Fruit fly (Drosophila melanogaster) whole organism, embryonic: ENCODE measurements around the gene CG7556.

Experiments
- Atf3 ChIP-seq: fragments of 200-800 bp; sonication (Bioruptor generic); optimal IDR thresholded peaks from 3 replicates; lab custom pipeline; 2016; ENCODE audit warnings: missing biosample characterization, missing genetic modification characterization
- CG12391 ChIP-seq: fragments of 200-800 bp; sonication (Bioruptor generic); optimal IDR thresholded peaks from 3 replicates; lab custom pipeline; 2018; ENCODE audit warnings: missing biosample characterization, mild to moderate bottlenecking, missing genetic modification characterization, moderate library complexity
- CG13123 ChIP-seq: fragments of 200-800 bp; sonication (Bioruptor generic); optimal IDR thresholded peaks from 2 replicates; lab custom pipeline; 2016; ENCODE audit warnings: missing biosample characterization, missing genetic modification characterization
- CG14860 ChIP-seq: fragments of 200-800 bp; sonication (Bioruptor generic); IDR thresholded peaks from 3 replicates; pipeline ENCODE4 v1.3.6; 2022; ENCODE audit warnings: missing biosample characterization, missing genetic modification characterization; ENCODE audit not compliant: partially characterized antibody
- CG17361 ChIP-seq: fragments of 200-800 bp; sonication (Bioruptor generic); IDR thresholded peaks from 3 replicates; pipeline ENCODE4 v1.3.6; 2022; ENCODE audit warnings: missing biosample characterization, missing genetic modification characterization
- CG1792 ChIP-seq: fragments of 200-800 bp; sonication (Bioruptor generic); optimal IDR thresholded peaks from 2 replicates; lab custom pipeline; 2016; ENCODE audit warnings: missing biosample characterization, missing genetic modification characterization
- CG18599 ChIP-seq: fragments of 200-800 bp; sonication (Bioruptor generic); optimal IDR thresholded peaks from 3 replicates; lab custom pipeline; 2017; ENCODE audit warnings: missing biosample characterization, missing genetic modification characterization, mild to moderate bottlenecking, moderate library complexity, missing genetic modification reagents
- CG18764 ChIP-seq: fragments of 200-800 bp; sonication (Bioruptor generic); optimal IDR thresholded peaks from 3 replicates; lab custom pipeline; 2016; ENCODE audit warnings: missing biosample characterization, missing genetic modification characterization
- CG2678 ChIP-seq: fragments of 200-800 bp; sonication (Bioruptor generic); optimal IDR thresholded peaks from 3 replicates; lab custom pipeline; 2019; ENCODE audit warnings: missing biosample characterization, mild to moderate bottlenecking, missing genetic modification characterization, moderate library complexity
- CG2712 ChIP-seq: fragments of 200-800 bp; optimal IDR thresholded peaks from 3 replicates; lab custom pipeline; 2019; ENCODE audit warnings: missing biosample characterization, mild to moderate bottlenecking, missing genetic modification characterization, moderate library complexity
- CG2875 ChIP-seq: fragments of 200-800 bp; sonication (Bioruptor generic); optimal IDR thresholded peaks from 2 replicates; lab custom pipeline; 2017; ENCODE audit warnings: missing biosample characterization, mild to moderate bottlenecking, missing genetic modification characterization, missing genetic modification reagents
- CG30431 ChIP-seq: fragments of 200-800 bp; sonication (Bioruptor generic); optimal IDR thresholded peaks from 2 replicates; lab custom pipeline; 2017; ENCODE audit warnings: missing biosample characterization, missing genetic modification characterization
- CG5245 ChIP-seq: fragments of 200-800 bp; sonication (Bioruptor generic); optimal IDR thresholded peaks from 3 replicates; lab custom pipeline; 2016; ENCODE audit warnings: missing biosample characterization, missing genetic modification characterization
- CG6791 ChIP-seq: fragments of 200-800 bp; sonication (Bioruptor generic); IDR thresholded peaks from 3 replicates; pipeline ENCODE4 v1.3.6; 2022; ENCODE audit warnings: missing biosample characterization, missing genetic modification characterization; ENCODE audit not compliant: partially characterized antibody
- CG7357 ChIP-seq: fragments of 200-800 bp; sonication (Bioruptor generic); IDR thresholded peaks from 3 replicates; pipeline ENCODE4 v1.3.6; 2022; ENCODE audit warnings: missing biosample characterization, missing genetic modification characterization
- CG8924 ChIP-seq: fragments of 200-800 bp; optimal IDR thresholded peaks from 3 replicates; lab custom pipeline; 2019; ENCODE audit warnings: missing biosample characterization, mild to moderate bottlenecking, missing genetic modification characterization, moderate library complexity
- CoRest ChIP-seq: fragments of 200-800 bp; sonication (Bioruptor generic); optimal IDR thresholded peaks from 3 replicates; lab custom pipeline; 2018; ENCODE audit warnings: missing biosample characterization, mild to moderate bottlenecking, missing genetic modification characterization, moderate library complexity
- Fer3 ChIP-seq: fragments of 200-800 bp; sonication (Bioruptor generic); optimal IDR thresholded peaks from 2 replicates; lab custom pipeline; 2018; ENCODE audit warnings: missing biosample characterization, mild to moderate bottlenecking, missing genetic modification characterization, moderate library complexity
- Hr3 ChIP-seq: fragments of 200-800 bp; sonication (Bioruptor generic); optimal IDR thresholded peaks from 3 replicates; lab custom pipeline; 2016; ENCODE audit warnings: missing biosample characterization, missing genetic modification characterization
- Hsf ChIP-seq: fragments of 200-800 bp; sonication (Bioruptor generic); optimal IDR thresholded peaks from 3 replicates; lab custom pipeline; 2016; ENCODE audit warnings: missing biosample characterization, missing genetic modification characterization
- Max ChIP-seq: fragments of 200-800 bp; sonication (Bioruptor generic); optimal IDR thresholded peaks from 2 replicates; lab custom pipeline; 2016; ENCODE audit warnings: missing biosample characterization, mild to moderate bottlenecking, missing genetic modification characterization
- Mrtf ChIP-seq: fragments of 200-800 bp; sonication (Bioruptor generic); IDR thresholded peaks from 3 replicates; pipeline ENCODE4 v1.3.6; 2022; ENCODE audit warnings: missing biosample characterization, missing genetic modification characterization
- Nf-YB ChIP-seq: fragments of 200-800 bp; sonication (Bioruptor generic); optimal IDR thresholded peaks from 3 replicates; lab custom pipeline; 2019; ENCODE audit warnings: missing biosample characterization, mild to moderate bottlenecking, missing genetic modification characterization, moderate library complexity
- Optix ChIP-seq: fragments of 200-800 bp; sonication (Bioruptor generic); IDR thresholded peaks from 3 replicates; pipeline ENCODE4 v1.3.6; 2022; ENCODE audit warnings: missing biosample characterization, missing genetic modification characterization
- abd-A ChIP-seq: fragments of 200-800 bp; sonication (Bioruptor generic); optimal IDR thresholded peaks from 3 replicates; lab custom pipeline; 2019; ENCODE audit warnings: missing biosample characterization, mild to moderate bottlenecking, missing genetic modification characterization, moderate library complexity
- amos ChIP-seq: fragments of 200-800 bp; sonication (Bioruptor generic); IDR thresholded peaks from 2 replicates; pipeline ENCODE4 v1.3.6; 2022; ENCODE audit warnings: missing biosample characterization, missing genetic modification characterization; ENCODE audit not compliant: partially characterized antibody
- chm ChIP-seq: fragments of 200-800 bp; sonication (Bioruptor generic); IDR thresholded peaks from 2 replicates; pipeline ENCODE4 v1.3.6; 2022; ENCODE audit warnings: missing biosample characterization, missing genetic modification characterization
- dmrt99B ChIP-seq: fragments of 200-800 bp; sonication (Bioruptor generic); optimal IDR thresholded peaks from 2 replicates; lab custom pipeline; 2018; ENCODE audit warnings: missing biosample characterization, mild to moderate bottlenecking, missing genetic modification characterization, moderate library complexity
- fd102C ChIP-seq: fragments of 200-800 bp; sonication (Bioruptor generic); optimal IDR thresholded peaks from 2 replicates; lab custom pipeline; 2018; ENCODE audit warnings: missing biosample characterization, mild to moderate bottlenecking, missing genetic modification characterization, moderate library complexity
- fd3F ChIP-seq: fragments of 200-800 bp; sonication (Bioruptor generic); optimal IDR thresholded peaks from 2 replicates; lab custom pipeline; 2018; ENCODE audit warnings: missing biosample characterization, mild to moderate bottlenecking, missing genetic modification characterization, moderate library complexity
- gcm2 ChIP-seq: fragments of 200-800 bp; sonication (Bioruptor generic); optimal IDR thresholded peaks from 2 replicates; lab custom pipeline; 2016; ENCODE audit warnings: missing biosample characterization, missing genetic modification characterization
- hb ChIP-seq: fragments of 200-800 bp; sonication (Bioruptor generic); IDR thresholded peaks from 3 replicates; pipeline ENCODE4 v1.3.6; 2022; ENCODE audit warnings: missing biosample characterization, missing genetic modification characterization; ENCODE audit not compliant: partially characterized antibody
- klu ChIP-seq: fragments of 200-800 bp; sonication (Bioruptor generic); IDR thresholded peaks from 2 replicates; pipeline ENCODE4 v1.3.6; 2022; ENCODE audit warnings: missing biosample characterization, missing genetic modification characterization
- lola ChIP-seq, 3 experiments: fragments of >200 bp in 2 of 3; fragments of 200-800 bp in 1 of 3; sonication (Bioruptor generic) in 1 of 3; optimal IDR thresholded peaks; 2 replicates each; lab custom pipeline; 2017 to 2019; ENCODE audit warnings: missing biosample characterization in 3 of 3, missing genetic modification characterization in 3 of 3, mild to moderate bottlenecking in 1 of 3, moderate library complexity in 1 of 3
- nau ChIP-seq: fragments of 200-800 bp; sonication (Bioruptor generic); optimal IDR thresholded peaks from 3 replicates; lab custom pipeline; 2017; ENCODE audit warnings: missing biosample characterization, mild to moderate bottlenecking, missing genetic modification characterization, missing genetic modification reagents
- otp ChIP-seq: fragments of 200-800 bp; sonication (Bioruptor generic); IDR thresholded peaks from 3 replicates; pipeline ENCODE4, ENCODE4 v1.3.6; 2022; ENCODE audit warnings: missing biosample characterization, missing genetic modification characterization
- phol ChIP-seq: fragments of 200-800 bp; sonication (Bioruptor generic); optimal IDR thresholded peaks from 3 replicates; lab custom pipeline; 2018; ENCODE audit warnings: missing biosample characterization, mild to moderate bottlenecking, missing genetic modification characterization, moderate library complexity
- pzg ChIP-seq: fragments of 200-800 bp; sonication (Bioruptor generic); optimal IDR thresholded peaks from 3 replicates; lab custom pipeline; 2018; ENCODE audit warnings: missing biosample characterization, mild to moderate bottlenecking, missing genetic modification characterization, moderate library complexity
- run ChIP-seq: fragments of 200-800 bp; sonication (Bioruptor generic); optimal IDR thresholded peaks from 3 replicates; lab custom pipeline; 2018; ENCODE audit warnings: missing biosample characterization, mild to moderate bottlenecking, missing genetic modification characterization
- salm ChIP-seq: fragments of 200-800 bp; sonication (Bioruptor generic); optimal IDR thresholded peaks from 2 replicates; lab custom pipeline; 2018; ENCODE audit warnings: missing biosample characterization, mild to moderate bottlenecking, missing genetic modification characterization
- sisA ChIP-seq: fragments of 200-800 bp; sonication (Bioruptor generic); IDR thresholded peaks from 2 replicates; pipeline ENCODE4 v1.3.6; 2022; ENCODE audit warnings: missing biosample characterization, missing genetic modification characterization
- slbo ChIP-seq: fragments of 200-800 bp; sonication (Bioruptor generic); IDR thresholded peaks from 2 replicates; pipeline ENCODE4 v1.3.6; 2022; ENCODE audit warnings: missing biosample characterization, missing genetic modification characterization
- slp2 ChIP-seq: fragments of 200-800 bp; sonication (Bioruptor generic); optimal IDR thresholded peaks from 2 replicates; lab custom pipeline; 2016; ENCODE audit warnings: missing biosample characterization, missing genetic modification characterization
- sqz ChIP-seq: fragments of 200-800 bp; sonication (Bioruptor generic); optimal IDR thresholded peaks from 3 replicates; lab custom pipeline; 2018; ENCODE audit warnings: missing biosample characterization, mild to moderate bottlenecking, missing genetic modification characterization
- tgo ChIP-seq: fragments of 200-800 bp; sonication (Bioruptor generic); IDR thresholded peaks from 3 replicates; pipeline ENCODE4 v1.3.6; 2022; ENCODE audit warnings: missing biosample characterization, missing genetic modification characterization
- tin ChIP-seq: fragments of 200-800 bp; sonication (Bioruptor generic); optimal IDR thresholded peaks from 3 replicates; lab custom pipeline; 2016; ENCODE audit warnings: missing biosample characterization, missing genetic modification characterization
- tup ChIP-seq: fragments of 200-800 bp; sonication (Bioruptor generic); optimal IDR thresholded peaks from 2 replicates; lab custom pipeline; 2016; ENCODE audit warnings: missing biosample characterization, mild to moderate bottlenecking, missing genetic modification characterization, moderate library complexity
- tx ChIP-seq: fragments of 200-800 bp; sonication (Bioruptor generic); optimal IDR thresholded peaks from 2 replicates; lab custom pipeline; 2016; ENCODE audit warnings: missing biosample characterization, missing genetic modification characterization
- yki ChIP-seq: fragments of >200 bp; optimal IDR thresholded peaks from 3 replicates; lab custom pipeline; 2018

Gene CG7556

dm6 chrX:19152570-19153287 is 26.9 kb downstream of the CG7556 start (continued):
- TF ChIP-seq CG7357 (GFP tag; lab: Robert Waterston, UW), result 0 out of 3 replicates have a peak, but pooled peaks have one; percentile 8
- peak; percentile 71 for TF ChIP-seq CG2712 (tag; lab: Kevin White, UChicago)
- peak; percentile 12 for TF ChIP-seq run (tag; lab: Kevin White, UChicago)
- no peak for TF ChIP-seq CG1792
- no peak for TF ChIP-seq tup
- TF ChIP-seq abd-A (tag; lab: Kevin White, UChicago), result no peak
- TF ChIP-seq dmrt99B (tag; lab: Kevin White, UChicago), result peak; percentile 78
- peak; percentile 71 for TF ChIP-seq CoRest
- TF ChIP-seq tgo (GFP tag; lab: Robert Waterston, UW), result peak; percentile 49; the same call in 2 of the 3 replicates
- no peak for TF ChIP-seq tx (GFP tag; lab: Kevin White, UChicago)
- TF ChIP-seq CG8924 (tag; lab: Kevin White, UChicago), result peak; percentile 27
- TF ChIP-seq slbo (GFP tag; lab: Robert Waterston, UW), result peak; percentile 47
- TF ChIP-seq CG30431 (GFP tag; lab: Kevin White, UChicago), result peak; percentile 43
- no peak for TF ChIP-seq CG6791 (GFP tag; lab: Robert Waterston, UW)
- TF ChIP-seq Max, result peak; percentile 55
- TF ChIP-seq tin, result peak; percentile 57
- TF ChIP-seq Atf3 (GFP tag; lab: Kevin White, UChicago), result no peak
- peak; percentile 77 for TF ChIP-seq phol
- TF ChIP-seq amos (GFP tag; lab: Robert Waterston, UW), result no peak
- TF ChIP-seq CG2678 (tag; lab: Kevin White, UChicago), result peak; percentile 75
- peak; percentile 34 for TF ChIP-seq Fer3 (tag; lab: Kevin White, UChicago)
- peak; percentile 83 for TF ChIP-seq CG17361
- TF ChIP-seq CG5245 (GFP tag; lab: Kevin White, UChicago), result peak; percentile 22
- peak; percentile 15 for TF ChIP-seq sqz (GFP tag; lab: Kevin White, UChicago)
- TF ChIP-seq CG18764, result peak; percentile 18
- TF ChIP-seq fd3F (GFP tag; lab: Kevin White, UChicago), result peak; percentile 43
- peak; percentile 21 for TF ChIP-seq Nf-YB
- no peak for TF ChIP-seq CG14860 (GFP tag; lab: Robert Waterston, UW)
- TF ChIP-seq otp (GFP tag; lab: Robert Waterston, UW), result peak; percentile 47; the same call in 1 of the 3 replicates
- TF ChIP-seq CG13123 (GFP tag; lab: Kevin White, UChicago), result no peak
- no peak for TF ChIP-seq Optix (GFP tag; lab: Robert Waterston, UW)
- TF ChIP-seq chm (GFP tag; lab: Robert Waterston, UW), result no peak
- TF ChIP-seq fd102C, result no peak
- TF ChIP-seq CG12391, result peak; percentile 66
- peak; percentile 46 for TF ChIP-seq sisA
- peak; percentile 39 for TF ChIP-seq salm
- no peak for TF ChIP-seq yki (lab: Kevin White, UChicago)
- TF ChIP-seq hb (GFP tag; lab: Robert Waterston, UW), result no peak
- no peak for TF ChIP-seq klu (GFP tag; lab: Robert Waterston, UW)
- peak; percentile 29 for TF ChIP-seq gcm2 (GFP tag; lab: Kevin White, UChicago)
- TF ChIP-seq lola (GFP tag; optimal IDR thresholded peaks at IDR 0.05; lab: Kevin White, UChicago), result peak in 1 of 3 experiments; percentile 64
- no peak for TF ChIP-seq pzg
- TF ChIP-seq CG18599, result peak; percentile 34
- no peak for TF ChIP-seq slp2
- peak; percentile 54 for TF ChIP-seq CG2875 (GFP tag; lab: Kevin White, UChicago)
- peak; percentile 48 for TF ChIP-seq Hr3 (GFP tag; lab: Kevin White, UChicago)
- TF ChIP-seq Hsf (GFP tag; lab: Kevin White, UChicago), result peak; percentile 34
- 0 out of 3 replicates have a peak, but pooled peaks have one; percentile 16 for TF ChIP-seq Mrtf (GFP tag; lab: Robert Waterston, UW)
- TF ChIP-seq nau (GFP tag; lab: Kevin White, UChicago), result peak; percentile 5
